Fruit fly (Drosophila melanogaster) whole organism, embryonic: ENCODE results near the gene Ent3.

Experiments
- CG10431 ChIP-seq: fragments of 200-800 bp; sonication (Bioruptor generic); optimal IDR thresholded peaks from 3 replicates; lab custom pipeline; 2018; ENCODE audit warnings: missing biosample characterization, mild to moderate bottlenecking, missing genetic modification characterization
- CG12155 ChIP-seq: fragments of 200-800 bp; sonication (Bioruptor generic); optimal IDR thresholded peaks from 3 replicates; lab custom pipeline; 2016; ENCODE audit warnings: missing biosample characterization, missing genetic modification characterization
- CG1233 ChIP-seq: fragments of 200-800 bp; sonication (Bioruptor generic); optimal IDR thresholded peaks from 4 replicates; lab custom pipeline; 2018; ENCODE audit warnings: missing biosample characterization, mild to moderate bottlenecking, missing genetic modification characterization
- CG16815 ChIP-seq: fragments of 200-800 bp; sonication (Bioruptor generic); optimal IDR thresholded peaks from 3 replicates; lab custom pipeline; 2017; ENCODE audit warnings: missing biosample characterization, mild to moderate bottlenecking, missing genetic modification characterization
- CG31388 ChIP-seq: fragments of 200-800 bp; sonication (Bioruptor generic); optimal IDR thresholded peaks from 2 replicates; lab custom pipeline; 2016; ENCODE audit warnings: missing biosample characterization, missing genetic modification characterization
- CG6854 ChIP-seq: fragments of 200-800 bp; sonication (Bioruptor generic); optimal IDR thresholded peaks from 3 replicates; lab custom pipeline; 2017; ENCODE audit warnings: missing biosample characterization, mild to moderate bottlenecking, missing genetic modification characterization
- CG8388 ChIP-seq: fragments of 200-800 bp; sonication (Bioruptor generic); optimal IDR thresholded peaks from 2 replicates; lab custom pipeline; 2019; ENCODE audit warnings: missing biosample characterization, mild to moderate bottlenecking, missing genetic modification characterization, moderate library complexity
- CG9215 ChIP-seq: fragments of 200-800 bp; sonication (Bioruptor generic); IDR thresholded peaks from 2 replicates; pipeline ENCODE4 v1.3.6; 2022; ENCODE audit warnings: missing biosample characterization, missing genetic modification characterization
- Sox102F ChIP-seq: fragments of 200-800 bp; sonication (Bioruptor generic); optimal IDR thresholded peaks from 2 replicates; lab custom pipeline; 2018; ENCODE audit warnings: missing biosample characterization, mild to moderate bottlenecking, missing genetic modification characterization, moderate library complexity
- abd-A ChIP-seq: fragments of 200-800 bp; sonication (Bioruptor generic); optimal IDR thresholded peaks from 3 replicates; lab custom pipeline; 2019; ENCODE audit warnings: missing biosample characterization, mild to moderate bottlenecking, missing genetic modification characterization, moderate library complexity
- bcd ChIP-seq: fragments of 200-800 bp; sonication (Bioruptor generic); optimal IDR thresholded peaks from 2 replicates; lab custom pipeline; 2017; ENCODE audit warnings: missing biosample characterization, mild to moderate bottlenecking, missing genetic modification characterization
- cas ChIP-seq: fragments of 200-800 bp; sonication (Bioruptor generic); IDR thresholded peaks from 2 replicates; pipeline ENCODE4 v1.3.6; 2022; ENCODE audit warnings: missing biosample characterization, missing genetic modification characterization
- grau ChIP-seq: fragments of 200-800 bp; optimal IDR thresholded peaks from 3 replicates; lab custom pipeline; 2019; ENCODE audit warnings: missing biosample characterization, mild to moderate bottlenecking, missing genetic modification characterization, moderate library complexity

dm6 chr3L:12902579-12903228 lies 49.3 kb downstream of the Ent3 start, which contains the start of gene CG12520:
- no peak for TF ChIP-seq bcd (GFP tag; lab: Kevin White, UChicago)
- no peak for TF ChIP-seq Sox102F (GFP tag; lab: Kevin White, UChicago)
- TF ChIP-seq CG31388, result no peak
- no peak for TF ChIP-seq CG9215 (GFP tag; lab: Robert Waterston, UW)
- TF ChIP-seq CG16815 (GFP tag; lab: Kevin White, UChicago), result no peak
- no peak for TF ChIP-seq CG1233
- no peak for TF ChIP-seq CG8388 (GFP tag; lab: Kevin White, UChicago)
- TF ChIP-seq CG12155 (GFP tag; lab: Kevin White, UChicago), result no peak
- TF ChIP-seq grau (tag; lab: Kevin White, UChicago), result no peak
- no peak for TF ChIP-seq abd-A (tag; lab: Kevin White, UChicago)
- no peak for TF ChIP-seq CG6854
- TF ChIP-seq cas (GFP tag; lab: Robert Waterston, UW), result no peak
- TF ChIP-seq CG10431 (GFP tag; lab: Kevin White, UChicago), result no peak
